Fruit fly (Drosophila melanogaster): Measurements from ENCODE around the gene His2Av.

The His2Av gene

DNA sequence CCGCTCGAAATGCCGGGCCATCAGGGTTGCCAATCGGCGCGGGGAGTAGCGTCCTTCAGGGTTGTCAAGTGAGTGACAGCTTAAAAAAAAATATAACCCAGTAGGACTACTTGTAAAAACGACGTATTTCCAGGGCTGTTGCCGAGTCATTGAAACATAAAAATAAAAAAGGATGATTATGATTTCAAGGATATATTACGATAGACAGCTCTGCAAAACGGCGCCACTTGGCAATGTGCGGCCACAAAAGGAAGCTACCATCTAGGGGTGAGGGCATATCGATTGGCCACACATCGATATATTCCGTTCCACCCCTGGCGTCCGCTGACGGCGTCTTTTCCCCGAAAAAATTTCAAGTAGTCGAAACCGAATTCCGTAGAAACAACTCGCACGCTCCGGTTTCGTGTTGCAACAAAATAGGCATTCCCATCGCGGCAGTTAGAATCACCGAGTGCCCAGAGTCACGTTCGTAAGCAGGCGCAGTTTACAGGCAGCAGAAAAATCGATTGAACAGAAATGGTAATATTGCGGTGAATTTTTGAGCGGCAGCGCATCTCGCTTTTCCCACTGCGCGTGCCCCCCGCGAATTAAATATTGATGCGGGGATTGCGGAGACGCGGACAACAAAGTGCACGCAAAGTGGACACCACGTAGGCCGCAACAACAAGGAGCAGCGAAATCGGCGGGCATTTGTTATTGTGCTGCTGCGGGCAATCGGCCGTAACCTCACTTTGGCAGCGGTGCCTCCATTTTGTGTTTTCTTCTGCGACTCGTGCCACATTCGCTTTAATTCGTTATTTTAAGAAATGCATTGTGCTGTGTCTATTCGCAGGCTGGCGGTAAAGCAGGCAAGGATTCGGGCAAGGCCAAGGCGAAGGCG, at the start of gene His2Av, which contains the start of gene ball (continued):
- peak; percentile 91 for TF ChIP-seq bab2 (GFP tag; optimal IDR thresholded peaks at IDR 0.05)
- peak; percentile 93 for TF ChIP-seq row (GFP tag; IDR thresholded peaks at IDR 0.05)
- TF ChIP-seq CG2129 (GFP tag; IDR thresholded peaks at IDR 0.05; ENCODE audit: partially characterized antibody): peak; percentile 74
- TF ChIP-seq dati (GFP tag; IDR thresholded peaks at IDR 0.05): 0 out of 2 replicates have a peak, but pooled peaks have one; percentile 59
- peak; percentile 55 for TF ChIP-seq schlank (tag; optimal IDR thresholded peaks at IDR 0.05)
- no peak for TF ChIP-seq Lim3 (GFP tag; IDR thresholded peaks at IDR 0.05)
- TF ChIP-seq CG12391 (tag; optimal IDR thresholded peaks at IDR 0.05): peak; percentile 88
- peak; percentile 69 for TF ChIP-seq Max (GFP tag; optimal IDR thresholded peaks at IDR 0.05)
- TF ChIP-seq CG5180 (GFP tag; optimal IDR thresholded peaks at IDR 0.05): peak; percentile 44
- TF ChIP-seq Abd-B (GFP tag; optimal IDR thresholded peaks at IDR 0.05): peak; percentile 66
- peak; percentile 76 for TF ChIP-seq ftz-f1 (GFP tag; optimal IDR thresholded peaks at IDR 0.05)
- TF ChIP-seq CkIIα-i1 (GFP tag; IDR thresholded peaks at IDR 0.05): no peak
- TF ChIP-seq Ravus (GFP tag; IDR thresholded peaks at IDR 0.05): peak; percentile 36; the same call in 1 of the 2 replicates
- peak; percentile 97 for TF ChIP-seq BEAF-32 (GFP tag; optimal IDR thresholded peaks at IDR 0.05)
- peak; percentile 83 for TF ChIP-seq unpg (GFP tag; optimal IDR thresholded peaks at IDR 0.05)
- peak; percentile 86 for TF ChIP-seq ewg (GFP tag; optimal IDR thresholded peaks at IDR 0.05)
- TF ChIP-seq p53 (GFP tag; optimal IDR thresholded peaks at IDR 0.05): peak; percentile 82
- peak; percentile 95 for TF ChIP-seq lilli (GFP tag; optimal IDR thresholded peaks at IDR 0.05)
- peak; percentile 86 for TF ChIP-seq Doc3 (GFP tag; IDR thresholded peaks at IDR 0.05; ENCODE audit: partially characterized antibody)
- peak; percentile 77 for TF ChIP-seq esg (GFP tag; conservative IDR thresholded peaks at IDR 0.05)
- peak; percentile 60 for TF ChIP-seq CG17612 (GFP tag; IDR thresholded peaks at IDR 0.05)
- no peak for TF ChIP-seq Dfd (GFP tag; optimal IDR thresholded peaks at IDR 0.05)
- peak; percentile 76 for TF ChIP-seq CG17568 (GFP tag; optimal IDR thresholded peaks at IDR 0.05)
- TF ChIP-seq rib (GFP tag; IDR thresholded peaks at IDR 0.05): peak; percentile 90
- peak; percentile 40; the same call in 1 of the 2 replicates for TF ChIP-seq aop (GFP tag; IDR thresholded peaks at IDR 0.05)
- peak; percentile 90 for TF ChIP-seq Chrac-16 (GFP tag; optimal IDR thresholded peaks at IDR 0.05)
- peak; percentile 53 for TF ChIP-seq lbe (GFP tag; optimal IDR thresholded peaks at IDR 0.05)
- TF ChIP-seq CG15269 (tag; optimal IDR thresholded peaks at IDR 0.05): peak; percentile 82
- TF ChIP-seq pb (GFP tag; optimal IDR thresholded peaks at IDR 0.05): peak; percentile 57
- TF ChIP-seq ash1 (GFP tag; optimal IDR thresholded peaks at IDR 0.05): peak; percentile 24
- peak; percentile 67 for TF ChIP-seq sqz (GFP tag; optimal IDR thresholded peaks at IDR 0.05)
- no peak for TF ChIP-seq sc (optimal IDR thresholded peaks at IDR 0.05)
- peak; percentile 22 for TF ChIP-seq sc (GFP tag; optimal IDR thresholded peaks at IDR 0.05)
- TF ChIP-seq Bdp1 (GFP tag; optimal IDR thresholded peaks at IDR 0.05): peak; percentile 83
- peak; percentile 70 for TF ChIP-seq CG3281 (GFP tag; optimal IDR thresholded peaks at IDR 0.05)
- TF ChIP-seq CG8765 (GFP tag; IDR thresholded peaks at IDR 0.05): peak; percentile 78
- peak; percentile 78 for TF ChIP-seq CG8089 (GFP tag; optimal IDR thresholded peaks at IDR 0.05)
- TF ChIP-seq tio (GFP tag; optimal IDR thresholded peaks at IDR 0.05): no peak
- TF ChIP-seq Dref (GFP tag; IDR thresholded peaks at IDR 0.05): peak; percentile 98
- peak; percentile 92 for TF ChIP-seq knrl (GFP tag; IDR thresholded peaks at IDR 0.05; ENCODE audit: partially characterized antibody)
- peak in 1 of 2 experiments; percentile 61 for TF ChIP-seq crp (GFP tag; optimal IDR thresholded peaks at IDR 0.05)
- peak; percentile 61 for TF ChIP-seq CG6683 (GFP tag; optimal IDR thresholded peaks at IDR 0.05)
- peak; percentile 37 for TF ChIP-seq CG15011 (GFP tag; optimal IDR thresholded peaks at IDR 0.05)
- peak in 1 of 2 experiments; percentile 68 for TF ChIP-seq insv (GFP tag; optimal IDR thresholded peaks at IDR 0.05)
- peak; percentile 37 for TF ChIP-seq twi (tag; optimal IDR thresholded peaks at IDR 0.05)
- peak; percentile 74 for TF ChIP-seq CG8388 (GFP tag; optimal IDR thresholded peaks at IDR 0.05)
- TF ChIP-seq Neu2 (GFP tag; optimal IDR thresholded peaks at IDR 0.05; ENCODE audit: borderline replicate concordance): peak; percentile 53
- peak; percentile 82 for TF ChIP-seq Bteb2 (GFP tag; optimal IDR thresholded peaks at IDR 0.05)
